Fruit fly (Drosophila melanogaster) Kc167 (cell line): ENCODE measurements around the gene Nagk.

Source experiments
- Myc ChIP-seq: fragments of >200 bp; optimal IDR thresholded peaks from 2 replicates; lab custom pipeline; 2017; ENCODE audit warnings: missing external identifiers
- Sin3A ChIP-seq: fragments of >200 bp; optimal IDR thresholded peaks from 2 replicates; lab custom pipeline; 2018; ENCODE audit warnings: missing external identifiers
- h ChIP-seq: fragments of >200 bp; optimal IDR thresholded peaks from 3 replicates; lab custom pipeline; 2018; ENCODE audit warnings: missing external identifiers
- insv ChIP-seq: fragments of >200 bp; optimal IDR thresholded peaks from 3 replicates; lab custom pipeline; 2018; ENCODE audit warnings: missing external identifiers
- psq ChIP-seq: fragments of >200 bp; optimal IDR thresholded peaks from 2 replicates; lab custom pipeline; 2017; ENCODE audit warnings: missing external identifiers
- ttk ChIP-seq: sonication (Bioruptor generic); optimal IDR thresholded peaks from 2 replicates; lab custom pipeline; 2017; ENCODE audit warnings: missing external identifiers

DNA sequence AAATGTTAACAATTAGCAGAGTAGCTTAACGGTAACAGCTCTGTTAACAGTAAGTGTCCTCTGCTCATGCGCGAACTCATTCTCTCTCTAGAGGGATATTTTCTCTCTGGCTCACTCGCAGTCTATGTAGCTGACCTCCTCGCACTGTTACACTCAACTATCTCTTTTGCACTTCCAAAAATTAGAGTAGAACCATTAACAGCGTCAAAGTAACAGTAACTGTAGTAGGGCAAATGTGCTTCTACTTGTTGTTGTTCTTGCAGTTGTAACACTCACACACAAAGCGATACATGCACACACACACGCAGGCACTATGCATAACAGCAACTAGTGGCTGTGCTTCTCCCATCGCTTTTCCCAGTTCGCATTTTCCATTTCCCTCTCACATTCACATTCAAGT lies 36.0 kb upstream of the Nagk start:
- TF ChIP-seq psq (lab: Kevin White, UChicago): no peak
- TF ChIP-seq insv (lab: Kevin White, UChicago): no peak
- no peak for TF ChIP-seq Myc (lab: Kevin White, UChicago)
- TF ChIP-seq Sin3A: no peak
- no peak for TF ChIP-seq h (lab: Kevin White, UChicago)
- no peak for TF ChIP-seq ttk (lab: Kevin White, UChicago)
